Fruit fly (Drosophila melanogaster): ENCODE data around the gene Vps36.
A peak's percentile ranks its signal among the peaks of the same experiment; 100 is the strongest.

Gene Vps36

DNA sequence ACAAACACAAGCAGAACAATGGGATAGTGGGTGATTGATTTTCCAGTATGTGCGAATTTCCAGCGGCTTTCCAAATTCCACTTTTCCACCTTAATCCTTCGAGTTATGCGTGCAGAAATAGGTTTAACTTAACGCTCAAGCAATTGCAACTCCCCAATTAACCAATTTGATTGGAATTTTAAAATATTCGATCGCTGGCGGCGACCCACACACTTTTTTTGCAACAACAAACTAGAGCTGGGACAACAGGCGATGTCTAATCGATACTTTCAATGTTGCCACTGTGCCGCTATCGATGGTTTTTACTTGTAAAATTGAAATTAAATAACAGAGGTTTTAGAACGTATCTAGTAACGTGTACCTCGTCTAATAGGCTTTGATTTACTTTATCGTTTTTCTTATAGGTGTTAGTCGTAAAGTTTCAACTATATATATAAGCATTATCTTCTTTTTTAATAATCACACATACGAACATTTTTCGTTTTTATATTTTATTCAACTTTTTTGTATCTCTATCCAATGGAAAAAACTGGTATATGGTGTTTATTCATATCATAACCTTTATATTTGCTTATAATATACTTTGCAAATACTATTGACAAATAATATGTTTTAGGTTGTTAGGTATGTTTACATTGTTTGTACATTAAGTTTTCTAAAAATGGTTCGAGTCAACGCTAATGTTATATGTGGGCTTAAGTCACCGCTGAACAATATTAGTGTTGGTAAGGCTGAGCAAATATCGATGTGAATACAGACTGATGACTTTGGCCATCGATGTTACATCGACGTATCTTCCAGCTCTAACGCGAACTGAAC lies 26.7 kb downstream of the Vps36 start, which contains the start of the genes Abp1 and Tgi (continued):
- TF ChIP-seq phol (tag; optimal IDR thresholded peaks at IDR 0.05), result peak; percentile 19
- TF ChIP-seq Optix (GFP tag; IDR thresholded peaks at IDR 0.05), result no peak
- no peak for TF ChIP-seq Kr (GFP tag; optimal IDR thresholded peaks at IDR 0.05)
- peak; percentile 33 for TF ChIP-seq row (GFP tag; IDR thresholded peaks at IDR 0.05)
- TF ChIP-seq CG8388 (GFP tag; optimal IDR thresholded peaks at IDR 0.05), result no peak
- no peak for TF ChIP-seq CG1529 (GFP tag; optimal IDR thresholded peaks at IDR 0.05)
- TF ChIP-seq Bdp1 (GFP tag; optimal IDR thresholded peaks at IDR 0.05), result no peak
- no peak for TF ChIP-seq cad (GFP tag; optimal IDR thresholded peaks at IDR 0.05)
- no peak for TF ChIP-seq hkb (optimal IDR thresholded peaks at IDR 0.05)
- TF ChIP-seq hkb (GFP tag; IDR thresholded peaks at IDR 0.05), result no peak
- no peak for TF ChIP-seq abd-A (tag; optimal IDR thresholded peaks at IDR 0.05)
- peak; percentile 29 for TF ChIP-seq Dad (GFP tag; optimal IDR thresholded peaks at IDR 0.05)
- TF ChIP-seq ken (GFP tag; IDR thresholded peaks at IDR 0.05), result peak; percentile 73; the same call in 2 of the 3 replicates
- no peak for TF ChIP-seq cato (GFP tag; optimal IDR thresholded peaks at IDR 0.05; ENCODE audit: borderline replicate concordance)
- TF ChIP-seq Hsf (GFP tag; optimal IDR thresholded peaks at IDR 0.05), result peak; percentile 35
- no peak for TF ChIP-seq Vsx1 (GFP tag; optimal IDR thresholded peaks at IDR 0.05)
- no peak for TF ChIP-seq CG7745 (tag; optimal IDR thresholded peaks at IDR 0.05)
- TF ChIP-seq CG12155 (GFP tag; optimal IDR thresholded peaks at IDR 0.05), result peak; percentile 23
- peak; percentile 87 for TF ChIP-seq CG15514 (GFP tag; optimal IDR thresholded peaks at IDR 0.05)
- TF ChIP-seq CG15011 (GFP tag; optimal IDR thresholded peaks at IDR 0.05), result no peak
- TF ChIP-seq sens-2 (GFP tag; IDR thresholded peaks at IDR 0.05), result no peak
- TF ChIP-seq Six4 (GFP tag; optimal IDR thresholded peaks at IDR 0.05), result no peak
- TF ChIP-seq CG9817 (tag; optimal IDR thresholded peaks at IDR 0.05), result peak; percentile 36
- TF ChIP-seq CG10959 (GFP tag; IDR thresholded peaks at IDR 0.05), result no peak
- TF ChIP-seq Antp (GFP tag; optimal IDR thresholded peaks at IDR 0.05), result peak; percentile 47
- TF ChIP-seq CG7987 (GFP tag; optimal IDR thresholded peaks at IDR 0.05), result no peak
- peak; percentile 37 for TF ChIP-seq fu2 (GFP tag; optimal IDR thresholded peaks at IDR 0.05)
- TF ChIP-seq CG1233 (GFP tag; optimal IDR thresholded peaks at IDR 0.05), result no peak
- no peak for TF ChIP-seq Elba2 (GFP tag; optimal IDR thresholded peaks at IDR 0.05)
- no peak for TF ChIP-seq run (tag; optimal IDR thresholded peaks at IDR 0.05)
- TF ChIP-seq sisA (GFP tag; IDR thresholded peaks at IDR 0.05), result no peak; the same call in 1 of the 2 replicates
- no peak for TF ChIP-seq Ravus (GFP tag; IDR thresholded peaks at IDR 0.05)
- TF ChIP-seq NC2α (GFP tag; optimal IDR thresholded peaks at IDR 0.05), result no peak
- TF ChIP-seq bbx (GFP tag; IDR thresholded peaks at IDR 0.05; ENCODE audit: partially characterized antibody), result peak; percentile 91
- TF ChIP-seq Oaz (GFP tag; IDR thresholded peaks at IDR 0.05), result no peak
- TF ChIP-seq CG14667 (GFP tag; IDR thresholded peaks at IDR 0.05), result no peak
- TF ChIP-seq chn (GFP tag; optimal IDR thresholded peaks at IDR 0.05), result peak; percentile 32
- TF ChIP-seq CG6813 (GFP tag; optimal IDR thresholded peaks at IDR 0.05), result no peak
- peak; percentile 69 for TF ChIP-seq tna (GFP tag; IDR thresholded peaks at IDR 0.05; ENCODE audit: partially characterized antibody)
- TF ChIP-seq CG1647 (GFP tag; optimal IDR thresholded peaks at IDR 0.05), result peak; percentile 43
- TF ChIP-seq sr (GFP tag; IDR thresholded peaks at IDR 0.05), result peak; percentile 58; the same call in 1 of the 3 replicates
- no peak for TF ChIP-seq crc (GFP tag; optimal IDR thresholded peaks at IDR 0.05)
- peak; percentile 38 for TF ChIP-seq Myb (GFP tag; optimal IDR thresholded peaks at IDR 0.05)
- no peak for TF ChIP-seq HHEX (GFP tag; optimal IDR thresholded peaks at IDR 0.05)
- peak; percentile 69 for TF ChIP-seq inv (GFP tag; IDR thresholded peaks at IDR 0.05; ENCODE audit: partially characterized antibody)
- no peak for TF ChIP-seq CG9609 (GFP tag; optimal IDR thresholded peaks at IDR 0.05)
- TF ChIP-seq dati (GFP tag; IDR thresholded peaks at IDR 0.05), result no peak
- no peak for TF ChIP-seq CG31224 (GFP tag; IDR thresholded peaks at IDR 0.05)
- TF ChIP-seq Jarid2 (GFP tag; optimal IDR thresholded peaks at IDR 0.05), result no peak
- no peak for TF ChIP-seq bigmax (GFP tag; optimal IDR thresholded peaks at IDR 0.05)

Measured in whole organism, embryonic.